Fruit fly (Drosophila melanogaster): ENCODE data around the gene H2.0.
A peak's percentile ranks its signal among the peaks of the same experiment; 100 is the strongest.

The H2.0 gene

DNA sequence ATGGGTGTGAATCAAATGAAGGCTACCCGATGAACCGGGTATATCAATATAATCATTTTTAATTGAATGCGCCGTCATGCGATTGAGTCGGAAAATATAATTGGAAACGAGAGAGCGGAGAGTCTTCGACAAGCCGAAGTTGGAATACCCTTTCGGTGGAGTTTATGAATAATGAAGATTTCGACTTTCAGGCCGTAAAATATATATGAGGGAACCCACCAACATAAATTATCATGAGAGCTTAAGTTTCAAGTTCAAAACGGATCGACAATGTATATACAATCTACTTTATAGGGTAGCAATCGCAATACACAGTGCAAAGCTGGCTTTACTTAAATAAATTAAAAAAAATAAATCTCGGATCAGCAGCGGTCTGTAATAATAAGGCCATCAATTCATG is 12.6 kb upstream of the H2.0 start (continued):
- TF ChIP-seq CG11294 (GFP tag; IDR thresholded peaks at IDR 0.05) (0 out of 2 replicates have a peak, but pooled peaks have one; percentile 7), CG10669 (GFP tag; optimal IDR thresholded peaks at IDR 0.05) (no peak), Smox (GFP tag; optimal IDR thresholded peaks at IDR 0.05) (no peak), Eip75B (GFP tag; optimal IDR thresholded peaks at IDR 0.05) (peak; percentile 48), Sox102F (GFP tag; optimal IDR thresholded peaks at IDR 0.05) (no peak), Blimp-1 (GFP tag; optimal IDR thresholded peaks at IDR 0.05) (no peak), CG8632 (GFP tag; optimal IDR thresholded peaks at IDR 0.05) (peak; percentile 12), CG3919 (GFP tag; optimal IDR thresholded peaks at IDR 0.05) (no peak), Hr4 (GFP tag; optimal IDR thresholded peaks at IDR 0.05) (no peak), cyc (GFP tag; optimal IDR thresholded peaks at IDR 0.05) (no peak), dac (GFP tag; optimal IDR thresholded peaks at IDR 0.05) (no peak), esn (GFP tag; optimal IDR thresholded peaks at IDR 0.05) (peak; percentile 45), salr (GFP tag; optimal IDR thresholded peaks at IDR 0.05) (no peak), Sox15 (GFP tag; optimal IDR thresholded peaks at IDR 0.05) (no peak), CG6808 (GFP tag; optimal IDR thresholded peaks at IDR 0.05) (peak; percentile 50), fd85E (GFP tag; optimal IDR thresholded peaks at IDR 0.05) (no peak), lz (GFP tag; optimal IDR thresholded peaks at IDR 0.05) (peak; percentile 40), Lpt (GFP tag; optimal IDR thresholded peaks at IDR 0.05) (no peak), net (GFP tag; optimal IDR thresholded peaks at IDR 0.05) (peak; percentile 41), CG6854 (GFP tag; optimal IDR thresholded peaks at IDR 0.05) (no peak), CG11762 (GFP tag; optimal IDR thresholded peaks at IDR 0.05; ENCODE audit: insufficient read depth) (no peak), Ets21C (GFP tag; optimal IDR thresholded peaks at IDR 0.05) (no peak), Eip78C (GFP tag) (peak; percentile 86), dsx (GFP tag; optimal IDR thresholded peaks at IDR 0.05; ENCODE audit: poor library complexity, severe bottlenecking) (no peak), CG34406 (GFP tag; optimal IDR thresholded peaks at IDR 0.05) (peak; percentile 19), CG3032 (tag; optimal IDR thresholded peaks at IDR 0.05) (peak; percentile 61), CG8119 (GFP tag; IDR thresholded peaks at IDR 0.05) (peak; percentile 56), spab (GFP tag; optimal IDR thresholded peaks at IDR 0.05) (peak; percentile 49), Eip93F (GFP tag; optimal IDR thresholded peaks at IDR 0.05) (no peak), fkh (GFP tag; optimal IDR thresholded peaks at IDR 0.05) (no peak), Sox14 (GFP tag; optimal IDR thresholded peaks at IDR 0.05) (peak; percentile 36), CG10631 (GFP tag; optimal IDR thresholded peaks at IDR 0.05) (no peak), Ets96B (tag; optimal IDR thresholded peaks at IDR 0.05) (peak; percentile 59), acj6 (GFP tag; optimal IDR thresholded peaks at IDR 0.05) (peak; percentile 12), Gug (GFP tag; IDR thresholded peaks at IDR 0.05) (peak; percentile 13; the same call in 1 of the 2 replicates), eg (GFP tag; IDR thresholded peaks at IDR 0.05) (peak; percentile 59; the same call in 2 of the 3 replicates), topi (GFP tag; optimal IDR thresholded peaks at IDR 0.05) (peak; percentile 35)

DNA sequence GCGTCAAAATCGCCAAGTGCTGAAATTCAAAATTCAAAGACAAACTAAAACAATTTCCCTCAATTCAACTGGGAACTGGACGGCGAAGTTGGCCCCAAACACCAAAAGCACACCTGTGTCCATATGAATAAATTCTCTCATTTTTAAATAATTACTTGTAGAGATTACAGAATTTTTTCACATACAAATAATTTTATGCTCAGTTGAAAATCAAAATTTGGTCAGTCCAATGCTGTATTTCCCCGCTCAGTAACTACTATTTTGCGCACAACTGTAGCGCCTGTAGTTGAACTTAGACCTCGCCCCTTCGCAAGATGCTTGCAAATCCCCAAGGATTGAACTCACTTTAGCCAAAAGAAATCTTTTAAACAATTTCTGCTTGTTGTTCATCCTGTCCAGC is 9.5 kb upstream of the H2.0 start:
- TF ChIP-seq CG6163 (GFP tag; IDR thresholded peaks at IDR 0.05) (peak; percentile 21; the same call in 1 of the 3 replicates), Sox15 (GFP tag; optimal IDR thresholded peaks at IDR 0.05) (no peak), CG8632 (GFP tag; optimal IDR thresholded peaks at IDR 0.05) (no peak), eg (GFP tag; IDR thresholded peaks at IDR 0.05) (peak; percentile 39; the same call in 1 of the 3 replicates), esn (GFP tag; optimal IDR thresholded peaks at IDR 0.05) (peak; percentile 1), svp (GFP tag) (peak; percentile 74), pdm3 (GFP tag; optimal IDR thresholded peaks at IDR 0.05) (peak; percentile 2), CG10631 (GFP tag; optimal IDR thresholded peaks at IDR 0.05) (no peak), CG11762 (GFP tag; optimal IDR thresholded peaks at IDR 0.05; ENCODE audit: insufficient read depth) (no peak), Hr4 (GFP tag; optimal IDR thresholded peaks at IDR 0.05) (peak; percentile 34), ss (GFP tag; optimal IDR thresholded peaks at IDR 0.05) (no peak), CG7368 (GFP tag; optimal IDR thresholded peaks at IDR 0.05) (no peak), CG34406 (GFP tag; optimal IDR thresholded peaks at IDR 0.05) (no peak), CG3919 (GFP tag; optimal IDR thresholded peaks at IDR 0.05) (peak; percentile 5), CG6276 (GFP tag; optimal IDR thresholded peaks at IDR 0.05) (no peak), topi (GFP tag; optimal IDR thresholded peaks at IDR 0.05) (no peak), CG15336 (GFP tag; IDR thresholded peaks at IDR 0.05) (peak; percentile 44; the same call in 1 of the 2 replicates), spab (GFP tag; optimal IDR thresholded peaks at IDR 0.05) (no peak), Hr38 (GFP tag; optimal IDR thresholded peaks at IDR 0.05) (no peak), Eip78C (GFP tag) (peak; percentile 47), CG3032 (tag; optimal IDR thresholded peaks at IDR 0.05) (no peak), acj6 (GFP tag; optimal IDR thresholded peaks at IDR 0.05) (peak; percentile 24), Sox102F (GFP tag; optimal IDR thresholded peaks at IDR 0.05) (no peak), Hr39 (GFP tag; optimal IDR thresholded peaks at IDR 0.05) (peak; percentile 15), achi (GFP tag; optimal IDR thresholded peaks at IDR 0.05) (peak; percentile 18), CG10669 (GFP tag; optimal IDR thresholded peaks at IDR 0.05) (no peak), CG8119 (GFP tag; IDR thresholded peaks at IDR 0.05) (peak; percentile 44; the same call in 2 of the 3 replicates), Eip75B (GFP tag; optimal IDR thresholded peaks at IDR 0.05) (no peak), CG9139 (GFP tag; optimal IDR thresholded peaks at IDR 0.05) (no peak), CG32006 (GFP tag; optimal IDR thresholded peaks at IDR 0.05) (peak; percentile 37)

Measured in whole organism, prepupa.